Worm (Caenorhabditis elegans): ENCODE data around the gene Y54G2A.10.

ce11 chrIV:2770835-2771234, 28.7 kb upstream of the Y54G2A.10 start:
- no peak for TF ChIP-seq him-1 (tag; optimal IDR thresholded peaks at IDR 0.05)
- no peak for TF ChIP-seq dao-5 (tag; optimal IDR thresholded peaks at IDR 0.05)

Measured in whole organism, L4/young adult.